Fruit fly (Drosophila melanogaster): ENCODE measurements around the gene CG6310.

The CG6310 gene

DNA sequence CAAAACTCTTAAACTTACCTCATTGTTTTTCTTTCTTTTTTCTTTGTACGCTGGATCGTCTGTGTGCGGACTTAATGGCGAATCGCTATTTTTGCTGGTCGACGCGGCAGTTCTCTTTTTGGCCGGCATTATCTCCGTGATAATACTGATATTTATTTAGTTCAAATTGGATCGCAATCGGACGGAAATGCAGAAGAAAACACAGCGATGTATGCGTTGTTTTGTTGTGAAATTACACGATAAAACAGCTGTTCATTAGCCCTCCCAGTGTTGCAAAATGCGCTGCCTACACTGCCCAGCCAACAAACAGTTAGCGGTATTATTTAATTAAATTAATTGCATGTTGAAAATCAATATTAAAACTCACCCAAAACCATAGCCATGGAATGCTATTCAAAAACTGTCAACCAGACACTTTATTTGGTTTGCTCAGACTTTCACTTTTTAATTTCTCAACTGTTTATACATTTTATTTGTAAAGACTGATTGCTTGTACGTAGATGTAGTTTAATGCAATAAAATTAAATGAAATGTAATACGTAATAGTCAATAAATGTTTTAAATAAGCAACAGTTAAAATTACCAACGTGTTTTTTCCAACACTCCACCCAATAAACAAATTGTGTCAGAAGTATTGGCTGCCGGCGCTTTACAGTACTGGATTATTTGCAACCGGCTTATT is 28.5 kb upstream of the CG6310 start, which contains the start of the genes Irbp18 and APP-BP1 (continued):
- TF ChIP-seq dmrt11E (tag; optimal IDR thresholded peaks at IDR 0.05) = peak; percentile 86
- peak; percentile 89 for TF ChIP-seq CHES-1-like (GFP tag; optimal IDR thresholded peaks at IDR 0.05)
- TF ChIP-seq CG14441 (GFP tag; IDR thresholded peaks at IDR 0.05) = peak; percentile 87
- peak; percentile 91 for TF ChIP-seq CG1647 (GFP tag; optimal IDR thresholded peaks at IDR 0.05)
- TF ChIP-seq nerfin-2 (GFP tag; IDR thresholded peaks at IDR 0.05; ENCODE audit: partially characterized antibody) = no peak
- TF ChIP-seq CG9932 (GFP tag; IDR thresholded peaks at IDR 0.05) = peak; percentile 89
- TF ChIP-seq CG18011 (GFP tag; optimal IDR thresholded peaks at IDR 0.05) = peak; percentile 88
- peak; percentile 54; the same call in 1 of the 2 replicates for TF ChIP-seq toy (GFP tag; IDR thresholded peaks at IDR 0.05)
- peak; percentile 95 for TF ChIP-seq CG18599 (GFP tag; optimal IDR thresholded peaks at IDR 0.05)
- TF ChIP-seq Meics (GFP tag; optimal IDR thresholded peaks at IDR 0.05) = peak; percentile 94
- peak; percentile 87 for TF ChIP-seq CG8290 (GFP tag; optimal IDR thresholded peaks at IDR 0.05)
- peak; percentile 81 to 92 for TF ChIP-seq CG8290 (tag; optimal IDR thresholded peaks at IDR 0.05)
- peak; percentile 82 for TF ChIP-seq CG5180 (GFP tag; optimal IDR thresholded peaks at IDR 0.05)
- TF ChIP-seq CG7271 (tag; optimal IDR thresholded peaks at IDR 0.05) = peak; percentile 55
- no peak for TF ChIP-seq dati (GFP tag; IDR thresholded peaks at IDR 0.05)
- peak; percentile 73 for TF ChIP-seq CG4404 (GFP tag; IDR thresholded peaks at IDR 0.05)
- TF ChIP-seq CG10431 (GFP tag; optimal IDR thresholded peaks at IDR 0.05) = peak; percentile 78
- peak; percentile 97 for TF ChIP-seq lilli (GFP tag; optimal IDR thresholded peaks at IDR 0.05)
- TF ChIP-seq pnt (GFP tag; optimal IDR thresholded peaks at IDR 0.05) = peak; percentile 89
- peak; percentile 91 for TF ChIP-seq btn (GFP tag; optimal IDR thresholded peaks at IDR 0.05)
- peak; percentile 95 to 96 for TF ChIP-seq Hr51 (GFP tag; optimal IDR thresholded peaks at IDR 0.05)
- TF ChIP-seq dan (GFP tag; IDR thresholded peaks at IDR 0.05) = no peak
- TF ChIP-seq run (tag; optimal IDR thresholded peaks at IDR 0.05) = peak; percentile 58
- TF ChIP-seq ato (GFP tag; IDR thresholded peaks at IDR 0.05; ENCODE audit: partially characterized antibody) = no peak
- TF ChIP-seq Dek (tag; optimal IDR thresholded peaks at IDR 0.05) = peak; percentile 92
- TF ChIP-seq CG17359 (tag; optimal IDR thresholded peaks at IDR 0.05) = peak; percentile 93
- peak; percentile 93 for TF ChIP-seq Hmx (GFP tag; optimal IDR thresholded peaks at IDR 0.05)
- peak; percentile 41 for TF ChIP-seq sima (GFP tag; optimal IDR thresholded peaks at IDR 0.05)
- peak; percentile 94 for TF ChIP-seq CG30431 (GFP tag; optimal IDR thresholded peaks at IDR 0.05)
- TF ChIP-seq CG6254 (GFP tag; optimal IDR thresholded peaks at IDR 0.05) = peak; percentile 84
- TF ChIP-seq NC2α (GFP tag; optimal IDR thresholded peaks at IDR 0.05) = peak; percentile 84
- peak; percentile 96 for TF ChIP-seq Xbp1 (GFP tag; optimal IDR thresholded peaks at IDR 0.05)
- peak; percentile 86 for TF ChIP-seq CG32772 (GFP tag; IDR thresholded peaks at IDR 0.05)
- peak; percentile 53; the same call in 1 of the 2 replicates for TF ChIP-seq aop (GFP tag; IDR thresholded peaks at IDR 0.05)
- peak; percentile 92 for TF ChIP-seq tx (GFP tag; optimal IDR thresholded peaks at IDR 0.05)
- peak; percentile 72 for TF ChIP-seq exex (tag; optimal IDR thresholded peaks at IDR 0.05)
- TF ChIP-seq CG13287 (GFP tag; IDR thresholded peaks at IDR 0.05; ENCODE audit: partially characterized antibody) = no peak
- peak; percentile 73 for TF ChIP-seq wor (GFP tag; IDR thresholded peaks at IDR 0.05)
- peak; percentile 89 for TF ChIP-seq vvl (GFP tag; IDR thresholded peaks at IDR 0.05)
- peak; percentile 72 for TF ChIP-seq gsb (GFP tag; IDR thresholded peaks at IDR 0.05)
- peak; percentile 90 for TF ChIP-seq Rfx (GFP tag; IDR thresholded peaks at IDR 0.05)
- peak; percentile 84 for TF ChIP-seq Gug (GFP tag; IDR thresholded peaks at IDR 0.05)
- TF ChIP-seq CG16815 (GFP tag; optimal IDR thresholded peaks at IDR 0.05) = peak; percentile 93
